Worm (Caenorhabditis elegans) whole organism, L4 larva: ENCODE data around the gene glr-4.

Experiments
- D1046.2 ChIP-seq: fragments of 200-800 bp; sonication (Bioruptor generic); IDR thresholded peaks from 2 replicates; pipeline ENCODE4 v1.3.6; 2022; ENCODE audit warnings: missing genetic modification characterization, missing compliant biosample characterization
- T20F7.1 ChIP-seq: fragments of 200-800 bp; sonication (Bioruptor generic); optimal IDR thresholded peaks from 2 replicates; lab custom pipeline; 2018; ENCODE audit warnings: mild to moderate bottlenecking, missing genetic modification characterization, missing compliant biosample characterization
- Y105C5A.15 ChIP-seq: fragments of 200-800 bp; sonication (Bioruptor generic); IDR thresholded peaks from 2 replicates; pipeline ENCODE4 v1.3.6; 2022; ENCODE audit warnings: missing genetic modification characterization, missing compliant biosample characterization
- Y48G9A.11 ChIP-seq: fragments of 200-800 bp; sonication (Bioruptor generic); IDR thresholded peaks from 2 replicates; pipeline ENCODE4 v1.3.6; 2022; ENCODE audit warnings: missing genetic modification reagents, missing genetic modification characterization, missing compliant biosample characterization
- ZK337.2 ChIP-seq: fragments of 200-800 bp; sonication (Bioruptor generic); IDR thresholded peaks from 2 replicates; pipeline ENCODE4 v1.3.6; 2022; ENCODE audit warnings: missing genetic modification reagents, missing genetic modification characterization, missing compliant biosample characterization
- aha-1 ChIP-seq: fragments of 150-350 bp; peaks from one replicate; lab custom pipeline; 2014; ENCODE audit warnings: missing biosample characterization, missing genetic modification characterization
- ceh-28 ChIP-seq: fragments of 150-350 bp; optimal IDR thresholded peaks from 2 replicates; lab custom pipeline; 2014; ENCODE audit warnings: missing biosample characterization, missing genetic modification reagents, missing genetic modification characterization
- daf-12 ChIP-seq: fragments of 150-350 bp; optimal IDR thresholded peaks from 2 replicates; lab custom pipeline; 2014; ENCODE audit warnings: missing biosample characterization, missing genetic modification reagents, missing genetic modification characterization
- daf-16 ChIP-seq, 3 experiments: sonication (generic microtip); optimal IDR thresholded peaks; 2 replicates each; lab custom pipeline; 2016 to 2017; ENCODE audit warnings: missing genetic modification characterization in 3 of 3, missing genetic modification reagents in 3 of 3, mild to moderate bottlenecking in 2 of 3, missing compliant biosample characterization in 2 of 3, missing biosample characterization in 1 of 3, moderate library complexity in 1 of 3
- daf-19 ChIP-seq: fragments of 200-800 bp; sonication (Bioruptor generic); conservative IDR thresholded peaks from 2 replicates; pipeline ENCODE4 v1.3.6; 2022; ENCODE audit warnings: missing genetic modification characterization, missing compliant biosample characterization
- dmd-9 ChIP-seq: fragments of 200-800 bp; sonication (Bioruptor generic); IDR thresholded peaks from 2 replicates; pipeline ENCODE4 v1.3.6; 2022; ENCODE audit warnings: missing genetic modification reagents, missing genetic modification characterization, missing compliant biosample characterization
- dpl-1 ChIP-seq: fragments of 150-350 bp; optimal IDR thresholded peaks from 2 replicates; lab custom pipeline; 2014; ENCODE audit warnings: missing biosample characterization, missing genetic modification reagents, missing genetic modification characterization
- dve-1 ChIP-seq: sonication (generic microtip); optimal IDR thresholded peaks from 2 replicates; lab custom pipeline; 2017; ENCODE audit warnings: antibody characterized with exemption, mild to moderate bottlenecking, missing genetic modification characterization, missing compliant biosample characterization; ENCODE audit not compliant: insufficient read depth
- egl-43 ChIP-seq: fragments of 200-800 bp; sonication (Bioruptor generic); IDR thresholded peaks from 2 replicates; pipeline ENCODE4 v1.3.6; 2022; ENCODE audit warnings: missing genetic modification reagents, missing genetic modification characterization, missing compliant biosample characterization
- fkh-10 ChIP-seq: fragments of 150-350 bp; optimal IDR thresholded peaks from 2 replicates; lab custom pipeline; 2014; ENCODE audit warnings: missing biosample characterization, missing genetic modification reagents, missing genetic modification characterization
- fos-1 ChIP-seq: fragments of 150-350 bp; optimal IDR thresholded peaks from 2 replicates; lab custom pipeline; 2014; ENCODE audit warnings: missing biosample characterization, missing genetic modification characterization
- gei-8 ChIP-seq: fragments of 200-800 bp; sonication (Bioruptor generic); optimal IDR thresholded peaks from 2 replicates; lab custom pipeline; 2018; ENCODE audit warnings: mild to moderate bottlenecking, missing genetic modification characterization, missing compliant biosample characterization
- hlh-30 ChIP-seq: sonication (generic microtip); optimal IDR thresholded peaks from 2 replicates; lab custom pipeline; 2017; ENCODE audit warnings: antibody characterized with exemption, mild to moderate bottlenecking, missing genetic modification characterization, missing compliant biosample characterization; ENCODE audit not compliant: insufficient read depth
- hmg-1.1 ChIP-seq: fragments of 200-800 bp; sonication (Bioruptor generic); IDR thresholded peaks from 2 replicates; pipeline ENCODE4 v1.3.6; 2022; ENCODE audit warnings: missing genetic modification reagents, missing genetic modification characterization, missing compliant biosample characterization
- jun-1 ChIP-seq: fragments of 150-350 bp; optimal IDR thresholded peaks from 2 replicates; lab custom pipeline; 2014; ENCODE audit warnings: missing biosample characterization, missing genetic modification reagents, missing genetic modification characterization
- lin-13 ChIP-seq: fragments of 150-350 bp; optimal IDR thresholded peaks from 2 replicates; lab custom pipeline; 2014; ENCODE audit warnings: missing biosample characterization, missing genetic modification reagents, missing genetic modification characterization
- lir-3 ChIP-seq: sonication (generic microtip); optimal IDR thresholded peaks from 2 replicates; lab custom pipeline; 2016; ENCODE audit warnings: mild to moderate bottlenecking, missing genetic modification characterization, missing compliant biosample characterization
- madf-5 ChIP-seq, 2 experiments: fragments of 200-800 bp; sonication (Bioruptor generic); IDR thresholded peaks; 2 replicates each; pipeline ENCODE4 v1.3.6; 2022; ENCODE audit warnings: missing compliant biosample characterization in 2 of 2, missing genetic modification characterization in 2 of 2
- madf-9 ChIP-seq: fragments of 200-800 bp; sonication (Bioruptor generic); conservative IDR thresholded peaks from 2 replicates; pipeline ENCODE4 v1.3.6; 2022; ENCODE audit warnings: missing genetic modification reagents, missing genetic modification characterization, missing compliant biosample characterization
- mdt-29 ChIP-seq: fragments of 200-800 bp; sonication (Bioruptor generic); IDR thresholded peaks from 2 replicates; pipeline ENCODE4 v1.3.6; 2022; ENCODE audit warnings: missing genetic modification reagents, missing genetic modification characterization, missing compliant biosample characterization
- mep-1 ChIP-seq: fragments of 150-350 bp; sonication (generic microtip); optimal IDR thresholded peaks from 3 replicates; lab custom pipeline; 2014; ENCODE audit warnings: missing biosample characterization, missing genetic modification characterization
- mes-2 ChIP-seq: sonication (generic microtip); optimal IDR thresholded peaks from 2 replicates; lab custom pipeline; 2016; ENCODE audit warnings: missing genotype, mild to moderate bottlenecking, missing genetic modification characterization, missing compliant biosample characterization; ENCODE audit not compliant: poor library complexity, severe bottlenecking
- nhr-111 ChIP-seq: fragments of 200-800 bp; sonication (Bioruptor generic); optimal IDR thresholded peaks from 2 replicates; lab custom pipeline; 2018; ENCODE audit warnings: mild to moderate bottlenecking, missing genetic modification characterization, missing compliant biosample characterization
- nhr-25 ChIP-seq: sonication (generic microtip); optimal IDR thresholded peaks from 2 replicates; lab custom pipeline; 2017; ENCODE audit warnings: missing genetic modification characterization, mild to moderate bottlenecking, missing compliant biosample characterization, antibody characterized with exemption, moderate library complexity, borderline replicate concordance; ENCODE audit not compliant: insufficient read depth
- nhr-42 ChIP-seq: fragments of 200-800 bp; sonication (Bioruptor generic); IDR thresholded peaks from 2 replicates; pipeline ENCODE4 v1.3.6; 2022; ENCODE audit warnings: missing genetic modification characterization, missing compliant biosample characterization
- nhr-48 ChIP-seq: sonication (generic microtip); optimal IDR thresholded peaks from 2 replicates; lab custom pipeline; 2016; ENCODE audit warnings: mild to moderate bottlenecking, missing genetic modification characterization, missing compliant biosample characterization
- nhr-6 ChIP-seq: fragments of 150-350 bp; optimal IDR thresholded peaks from 2 replicates; lab custom pipeline; 2014; ENCODE audit warnings: missing biosample characterization, missing genetic modification characterization
- nhr-76 ChIP-seq: fragments of 150-350 bp; optimal IDR thresholded peaks from 2 replicates; lab custom pipeline; 2014; ENCODE audit warnings: missing biosample characterization, missing genetic modification characterization
- pqm-1 ChIP-seq: sonication (generic microtip); optimal IDR thresholded peaks from 2 replicates; lab custom pipeline; 2017; ENCODE audit warnings: missing biosample characterization, missing genetic modification characterization
- rbr-2 ChIP-seq: sonication (generic microtip); optimal IDR thresholded peaks from 2 replicates; lab custom pipeline; 2016; ENCODE audit warnings: missing genotype, missing genetic modification characterization, missing compliant biosample characterization
- saeg-2 ChIP-seq: fragments of 200-800 bp; sonication (Bioruptor generic); IDR thresholded peaks from 2 replicates; pipeline ENCODE4 v1.3.6; 2022; ENCODE audit warnings: missing genetic modification reagents, missing genetic modification characterization, missing compliant biosample characterization
- sdz-12 ChIP-seq: fragments of 200-800 bp; sonication (Bioruptor generic); optimal IDR thresholded peaks from 2 replicates; lab custom pipeline; 2018; ENCODE audit warnings: mild to moderate bottlenecking, missing genetic modification characterization, missing compliant biosample characterization
- set-16 ChIP-seq: fragments of 200-800 bp; sonication (Bioruptor generic); IDR thresholded peaks from 2 replicates; pipeline ENCODE4 v1.3.6; 2022; ENCODE audit warnings: missing genetic modification reagents, missing genetic modification characterization, missing compliant biosample characterization
- spr-1 ChIP-seq: sonication (generic microtip); optimal IDR thresholded peaks from 2 replicates; lab custom pipeline; 2016; ENCODE audit warnings: mild to moderate bottlenecking, missing genetic modification characterization, missing compliant biosample characterization
- tag-97 ChIP-seq: fragments of 200-800 bp; sonication (Bioruptor generic); IDR thresholded peaks from 2 replicates; pipeline ENCODE4 v1.3.6; 2022; ENCODE audit warnings: missing genetic modification characterization, missing compliant biosample characterization
- tra-1 ChIP-seq: fragments of 200-800 bp; sonication (Bioruptor generic); IDR thresholded peaks from 2 replicates; pipeline ENCODE4 v1.3.6; 2022; ENCODE audit warnings: missing genetic modification reagents, missing genetic modification characterization, missing compliant biosample characterization
- unc-62 ChIP-seq, 3 experiments: fragments of 150-350 bp in 1 of 3; sonication (generic microtip); optimal IDR thresholded peaks in 2 of 3; peaks in 1 of 3; 1 replicate in 1 of 3; 2 replicates in 2 of 3; lab custom pipeline; 2014 to 2017; ENCODE audit warnings: missing biosample characterization in 3 of 3, missing genetic modification characterization in 3 of 3, missing genetic modification reagents in 3 of 3, missing genotype in 1 of 3
- zag-1 ChIP-seq: fragments of 150-350 bp; optimal IDR thresholded peaks from 2 replicates; lab custom pipeline; 2014; ENCODE audit warnings: missing biosample characterization, missing genetic modification characterization
- zip-11 ChIP-seq: fragments of 200-800 bp; sonication (Bioruptor generic); IDR thresholded peaks from 2 replicates; pipeline ENCODE4 v1.3.6; 2022; ENCODE audit warnings: missing genetic modification characterization, missing compliant biosample characterization
- ztf-7 ChIP-seq: fragments of 150-350 bp; optimal IDR thresholded peaks from 2 replicates; lab custom pipeline; 2014; ENCODE audit warnings: missing biosample characterization, missing genetic modification characterization

glr-4 gene

ce11 chrII:7781102-7781616 is 13.0 kb downstream of the glr-4 start, which contains the start of the genes snpc-1.1 and spdl-1 (continued):
- peak; percentile 62 for TF ChIP-seq mes-2

ce11 chrII:7778273-7778672 is 15.8 kb downstream of the glr-4 start:
- TF ChIP-seq lin-13 (GFP tag; lab: Kevin White, UChicago) (no peak), daf-16 (GFP tag; optimal IDR thresholded peaks at IDR 0.05; lab: Kevin White, UChicago) (no peak), daf-16 (tag; optimal IDR thresholded peaks at IDR 0.05; lab: Kevin White, UChicago) (peak; percentile 97), aha-1 (tag; lab: Kevin White, UChicago) (peak; percentile 34), hlh-30 (no peak), dve-1 (tag; lab: Kevin White, UChicago) (peak; percentile 22), jun-1 (no peak)
- TF ChIP-seq, all 104 proteins: peak for 3

ce11 chrII:7777320-7777978 is 16.7 kb downstream of the glr-4 start, which contains the start of gene mthf-1:
mthf-1 (minus strand) TSS chrII:7777823.
- TF ChIP-seq nhr-42 (no peak), hmg-1.1 (peak; percentile 7; the same call in 1 of the 2 replicates), dpl-1 (GFP tag; lab: Kevin White, UChicago) (peak; percentile 2), unc-62 (GFP tag; optimal IDR thresholded peaks at IDR 0.05 in 1 of 2; lab: Kevin White, UChicago) (no peak), unc-62 (tag; optimal IDR thresholded peaks at IDR 0.05; lab: Kevin White, UChicago) (no peak), tra-1 (GFP tag; lab: Robert Waterston, UW) (peak; percentile 87), fkh-10 (no peak), daf-19 (GFP tag; lab: Robert Waterston, UW) (no peak), pqm-1 (peak; percentile 83), lin-13 (GFP tag; lab: Kevin White, UChicago) (no peak), nhr-111 (no peak), saeg-2 (GFP tag; lab: Robert Waterston, UW) (no peak), gei-8 (GFP tag; lab: Kevin White, UChicago) (no peak), Y105C5A.15 (no peak), ceh-28 (tag; lab: Kevin White, UChicago) (no peak), madf-5 (GFP tag; IDR thresholded peaks at IDR 0.05; lab: Robert Waterston, UW) (no peak), nhr-6 (tag; lab: Kevin White, UChicago) (peak; percentile 43), daf-12 (tag; lab: Kevin White, UChicago) (no peak), nhr-25 (tag; lab: Kevin White, UChicago) (no peak), spr-1 (tag; lab: Kevin White, UChicago) (no peak), T20F7.1 (GFP tag; lab: Kevin White, UChicago) (peak; percentile 15), set-16 (GFP tag; lab: Robert Waterston, UW) (no peak), nhr-48 (tag; lab: Kevin White, UChicago) (peak; percentile 53), zag-1 (tag; lab: Kevin White, UChicago) (no peak), egl-43 (GFP tag; lab: Robert Waterston, UW) (no peak), D1046.2 (GFP tag; lab: Robert Waterston, UW) (no peak), fos-1 (tag; lab: Kevin White, UChicago) (no peak), Y48G9A.11 (GFP tag; lab: Robert Waterston, UW) (no peak), rbr-2 (tag; lab: Kevin White, UChicago) (no peak), mdt-29 (GFP tag; lab: Robert Waterston, UW) (no peak), mep-1 (tag; lab: Kevin White, UChicago) (peak; percentile 39), madf-9 (GFP tag; lab: Robert Waterston, UW) (no peak), tag-97 (GFP tag; lab: Robert Waterston, UW) (no peak), sdz-12 (no peak), zip-11 (GFP tag; lab: Robert Waterston, UW) (no peak), ztf-7 (no peak), hlh-30 (peak; percentile 66), dmd-9 (GFP tag; lab: Robert Waterston, UW) (no peak), dve-1 (tag; lab: Kevin White, UChicago) (peak; percentile 84), nhr-76 (tag; lab: Kevin White, UChicago) (no peak), lir-3 (tag; lab: Kevin White, UChicago) (no peak), ZK337.2 (GFP tag; lab: Robert Waterston, UW) (no peak)
